Fruit fly (Drosophila melanogaster) whole organism, prepupa: ENCODE measurements around the gene CG11696.

Experiments used
- Blimp-1 ChIP-seq: fragments of 200-800 bp; sonication (Bioruptor generic); optimal IDR thresholded peaks from 3 replicates; lab custom pipeline; 2017; ENCODE audit warnings: missing biosample characterization, missing genetic modification characterization, mild to moderate bottlenecking, moderate library complexity, missing genetic modification reagents
- CG10631 ChIP-seq: fragments of 200-800 bp; sonication (Bioruptor generic); optimal IDR thresholded peaks from 2 replicates; lab custom pipeline; 2016; ENCODE audit warnings: missing biosample characterization, missing genetic modification characterization
- CG11294 ChIP-seq: fragments of 200-800 bp; sonication (Bioruptor generic); IDR thresholded peaks from 2 replicates; pipeline ENCODE4 v1.3.6; 2022; ENCODE audit warnings: missing biosample characterization, missing genetic modification characterization
- CG11762 ChIP-seq: fragments of 200-800 bp; sonication (Bioruptor generic); optimal IDR thresholded peaks from 3 replicates; lab custom pipeline; 2016; ENCODE audit warnings: missing biosample characterization, missing genetic modification characterization; ENCODE audit not compliant: insufficient read depth
- CG11902 ChIP-seq: fragments of 200-800 bp; sonication (Bioruptor generic); optimal IDR thresholded peaks from 3 replicates; lab custom pipeline; 2016; ENCODE audit warnings: missing biosample characterization, missing genetic modification characterization
- CG15336 ChIP-seq: fragments of 200-800 bp; sonication (Bioruptor generic); IDR thresholded peaks from 2 replicates; pipeline ENCODE4 v1.3.6; 2022; ENCODE audit warnings: missing biosample characterization, missing genetic modification characterization
- CG1621 ChIP-seq: fragments of 200-800 bp; sonication (Bioruptor generic); optimal IDR thresholded peaks from 3 replicates; lab custom pipeline; 2018; ENCODE audit warnings: missing biosample characterization, mild to moderate bottlenecking, missing genetic modification characterization
- CG3032 ChIP-seq: fragments of 200-800 bp; optimal IDR thresholded peaks from 2 replicates; lab custom pipeline; 2019; ENCODE audit warnings: missing biosample characterization, mild to moderate bottlenecking, missing genetic modification characterization, moderate library complexity
- CG31627 ChIP-seq: fragments of 200-800 bp; sonication (Bioruptor generic); optimal IDR thresholded peaks from 3 replicates; lab custom pipeline; 2016; ENCODE audit warnings: missing biosample characterization, missing genetic modification characterization
- CG32006 ChIP-seq: fragments of 200-800 bp; sonication (Bioruptor generic); optimal IDR thresholded peaks from 3 replicates; lab custom pipeline; 2017; ENCODE audit warnings: missing biosample characterization, mild to moderate bottlenecking, missing genetic modification characterization
- CG34406 ChIP-seq: fragments of 200-800 bp; sonication (Bioruptor generic); optimal IDR thresholded peaks from 3 replicates; lab custom pipeline; 2016; ENCODE audit warnings: missing biosample characterization, missing genetic modification characterization
- CG4318 ChIP-seq: fragments of 200-800 bp; sonication (Bioruptor generic); optimal IDR thresholded peaks from 3 replicates; lab custom pipeline; 2017; ENCODE audit warnings: missing biosample characterization, mild to moderate bottlenecking, missing genetic modification characterization
- CG6163 ChIP-seq: fragments of 200-800 bp; sonication (Bioruptor generic); IDR thresholded peaks from 3 replicates; pipeline ENCODE4 v1.3.6; 2022; ENCODE audit warnings: missing biosample characterization, missing genetic modification characterization
- CG6276 ChIP-seq: fragments of 200-800 bp; sonication (Bioruptor generic); optimal IDR thresholded peaks from 2 replicates; lab custom pipeline; 2017; ENCODE audit warnings: missing biosample characterization, mild to moderate bottlenecking, missing genetic modification characterization
- CG6792 ChIP-seq: fragments of 200-800 bp; sonication (Bioruptor generic); optimal IDR thresholded peaks from 3 replicates; lab custom pipeline; 2016; ENCODE audit warnings: missing biosample characterization, missing genetic modification characterization
- CG6808 ChIP-seq: fragments of 200-800 bp; sonication (Bioruptor generic); optimal IDR thresholded peaks from 3 replicates; lab custom pipeline; 2017; ENCODE audit warnings: missing biosample characterization, missing genetic modification characterization, mild to moderate bottlenecking, moderate library complexity, missing genetic modification reagents
- CG8119 ChIP-seq: fragments of 200-800 bp; sonication (Bioruptor generic); IDR thresholded peaks from 3 replicates; pipeline ENCODE4 v1.3.6; 2022; ENCODE audit warnings: missing biosample characterization, missing genetic modification characterization
- CG8319 ChIP-seq: fragments of 200-800 bp; sonication (Bioruptor generic); optimal IDR thresholded peaks from 3 replicates; lab custom pipeline; 2016; ENCODE audit warnings: missing biosample characterization, missing genetic modification characterization
- CG8632 ChIP-seq: fragments of 200-800 bp; sonication (Bioruptor generic); optimal IDR thresholded peaks from 3 replicates; lab custom pipeline; 2016; ENCODE audit warnings: missing biosample characterization, missing genetic modification characterization
- CG9139 ChIP-seq: fragments of 200-800 bp; sonication (Bioruptor generic); optimal IDR thresholded peaks from 3 replicates; lab custom pipeline; 2017; ENCODE audit warnings: missing biosample characterization, mild to moderate bottlenecking, missing genetic modification characterization
- Eip75B ChIP-seq: fragments of 200-800 bp; sonication (Bioruptor generic); optimal IDR thresholded peaks from 3 replicates; lab custom pipeline; 2016; ENCODE audit warnings: missing biosample characterization, missing genetic modification characterization
- Eip78C ChIP-seq: fragments of 200-800 bp; sonication (Bioruptor generic); peaks from one replicate; lab custom pipeline; 2016; ENCODE audit warnings: missing biosample characterization, missing genetic modification characterization
- Eip93F ChIP-seq: fragments of 200-800 bp; sonication (Bioruptor generic); optimal IDR thresholded peaks from 2 replicates; lab custom pipeline; 2016; ENCODE audit warnings: missing biosample characterization, mild to moderate bottlenecking, missing genetic modification characterization
- Ets21C ChIP-seq: fragments of 200-800 bp; sonication (Bioruptor generic); optimal IDR thresholded peaks from 3 replicates; lab custom pipeline; 2016; ENCODE audit warnings: missing biosample characterization, missing genetic modification characterization
- Ets96B ChIP-seq: fragments of 200-800 bp; optimal IDR thresholded peaks from 2 replicates; lab custom pipeline; 2019; ENCODE audit warnings: missing biosample characterization, mild to moderate bottlenecking, missing genetic modification characterization, moderate library complexity
- Hr4 ChIP-seq: fragments of 200-800 bp; sonication (Bioruptor generic); optimal IDR thresholded peaks from 3 replicates; lab custom pipeline; 2016; ENCODE audit warnings: missing biosample characterization, missing genetic modification characterization
- Lpt ChIP-seq: fragments of 200-800 bp; sonication (Bioruptor generic); optimal IDR thresholded peaks from 3 replicates; lab custom pipeline; 2016; ENCODE audit warnings: missing biosample characterization, missing genetic modification characterization
- Met ChIP-seq: fragments of 200-800 bp; sonication (Bioruptor generic); optimal IDR thresholded peaks from 3 replicates; lab custom pipeline; 2016; ENCODE audit warnings: missing biosample characterization, missing genetic modification characterization
- OdsH ChIP-seq: fragments of 200-800 bp; sonication (Bioruptor generic); optimal IDR thresholded peaks from 3 replicates; lab custom pipeline; 2016; ENCODE audit warnings: missing biosample characterization, missing genetic modification characterization
- Smox ChIP-seq: fragments of 200-800 bp; sonication (Bioruptor generic); optimal IDR thresholded peaks from 3 replicates; lab custom pipeline; 2016; ENCODE audit warnings: missing biosample characterization, missing genetic modification characterization
- Sox102F ChIP-seq: fragments of 200-800 bp; sonication (Bioruptor generic); optimal IDR thresholded peaks from 2 replicates; lab custom pipeline; 2016; ENCODE audit warnings: missing biosample characterization, mild to moderate bottlenecking, missing genetic modification characterization
- Sox14 ChIP-seq: fragments of 200-800 bp; sonication (Bioruptor generic); optimal IDR thresholded peaks from 3 replicates; lab custom pipeline; 2016; ENCODE audit warnings: missing biosample characterization, missing genetic modification characterization
- Sox15 ChIP-seq: fragments of 200-800 bp; sonication (Bioruptor generic); optimal IDR thresholded peaks from 3 replicates; lab custom pipeline; 2016; ENCODE audit warnings: missing biosample characterization, missing genetic modification characterization
- achi ChIP-seq: fragments of 200-800 bp; sonication (Bioruptor generic); optimal IDR thresholded peaks from 3 replicates; lab custom pipeline; 2016; ENCODE audit warnings: missing biosample characterization, missing genetic modification characterization
- acj6 ChIP-seq: fragments of 200-800 bp; sonication (Bioruptor generic); optimal IDR thresholded peaks from 3 replicates; lab custom pipeline; 2016; ENCODE audit warnings: missing biosample characterization, missing genetic modification characterization
- cyc ChIP-seq: fragments of 200-800 bp; sonication (Bioruptor generic); optimal IDR thresholded peaks from 3 replicates; lab custom pipeline; 2016; ENCODE audit warnings: missing biosample characterization, missing genetic modification characterization
- dsx ChIP-seq: fragments of 200-800 bp; optimal IDR thresholded peaks from 3 replicates; lab custom pipeline; 2019; ENCODE audit warnings: missing biosample characterization, mild to moderate bottlenecking, missing genetic modification characterization, moderate library complexity; ENCODE audit not compliant: poor library complexity, severe bottlenecking
- eg ChIP-seq: fragments of 200-800 bp; sonication (Bioruptor generic); IDR thresholded peaks from 3 replicates; pipeline ENCODE4 v1.3.6; 2022; ENCODE audit warnings: missing biosample characterization, missing genetic modification characterization
- esn ChIP-seq: fragments of 200-800 bp; sonication (Bioruptor generic); optimal IDR thresholded peaks from 2 replicates; lab custom pipeline; 2016; ENCODE audit warnings: missing biosample characterization, mild to moderate bottlenecking, missing genetic modification characterization, moderate library complexity
- fd59A ChIP-seq: fragments of 200-800 bp; sonication (Bioruptor generic); optimal IDR thresholded peaks from 2 replicates; lab custom pipeline; 2017; ENCODE audit warnings: missing biosample characterization, mild to moderate bottlenecking, missing genetic modification characterization, missing genetic modification reagents
- fd85E ChIP-seq: fragments of 200-800 bp; sonication (Bioruptor generic); optimal IDR thresholded peaks from 3 replicates; lab custom pipeline; 2016; ENCODE audit warnings: missing biosample characterization, missing genetic modification characterization
- fkh ChIP-seq: fragments of 200-800 bp; sonication (Bioruptor generic); optimal IDR thresholded peaks from 3 replicates; lab custom pipeline; 2017; ENCODE audit warnings: missing biosample characterization, mild to moderate bottlenecking, missing genetic modification characterization, moderate library complexity
- pdm3 ChIP-seq: fragments of 200-800 bp; sonication (Bioruptor generic); optimal IDR thresholded peaks from 3 replicates; lab custom pipeline; 2016; ENCODE audit warnings: missing biosample characterization, missing genetic modification characterization
- salr ChIP-seq, 2 experiments: fragments of 200-800 bp; sonication (Bioruptor generic); optimal IDR thresholded peaks; 3 replicates each; lab custom pipeline; 2016 to 2018; ENCODE audit warnings: missing biosample characterization in 2 of 2, missing genetic modification characterization in 2 of 2, mild to moderate bottlenecking in 1 of 2
- spab ChIP-seq: fragments of 200-800 bp; sonication (Bioruptor generic); optimal IDR thresholded peaks from 2 replicates; lab custom pipeline; 2017; ENCODE audit warnings: missing biosample characterization, mild to moderate bottlenecking, missing genetic modification characterization, missing genetic modification reagents
- svp ChIP-seq: fragments of 200-800 bp; sonication (Bioruptor generic); peaks from one replicate; lab custom pipeline; 2016; ENCODE audit warnings: missing biosample characterization, missing genetic modification characterization
- topi ChIP-seq: fragments of 200-800 bp; sonication (Bioruptor generic); optimal IDR thresholded peaks from 3 replicates; lab custom pipeline; 2016; ENCODE audit warnings: missing biosample characterization, missing genetic modification characterization
- vri ChIP-seq: fragments of 200-800 bp; sonication (Bioruptor generic); optimal IDR thresholded peaks from 3 replicates; lab custom pipeline; 2016; ENCODE audit warnings: missing biosample characterization, mild to moderate bottlenecking, missing genetic modification characterization

The CG11696 gene

dm6 chrX:11550078-11550477, 23.5 kb upstream of the CG11696 start (continued):
- TF ChIP-seq spab (GFP tag; lab: Kevin White, UChicago) (no peak), CG6808 (GFP tag; lab: Kevin White, UChicago) (no peak), CG6276 (GFP tag; lab: Kevin White, UChicago) (no peak), esn (peak; percentile 61), Sox14 (peak; percentile 37), salr (GFP tag; optimal IDR thresholded peaks at IDR 0.05; lab: Kevin White, UChicago) (no peak), fkh (no peak), achi (GFP tag; lab: Kevin White, UChicago) (peak; percentile 57), CG31627 (GFP tag; lab: Kevin White, UChicago) (peak; percentile 50), CG34406 (GFP tag; lab: Kevin White, UChicago) (no peak), CG6792 (peak; percentile 38), Met (GFP tag; lab: Kevin White, UChicago) (peak; percentile 60), cyc (GFP tag; lab: Kevin White, UChicago) (peak; percentile 53), CG6163 (no peak), CG10631 (GFP tag; lab: Kevin White, UChicago) (peak; percentile 40), CG8319 (GFP tag; lab: Kevin White, UChicago) (no peak), CG15336 (peak; percentile 34; the same call in 1 of the 2 replicates), CG11762 (GFP tag; lab: Kevin White, UChicago) (no peak), Smox (GFP tag; lab: Kevin White, UChicago) (peak; percentile 56), CG9139 (GFP tag; lab: Kevin White, UChicago) (no peak), Eip75B (peak; percentile 23), eg (GFP tag; lab: Robert Waterston, UW) (no peak)

dm6 chrX:11555070-11555469, 18.5 kb upstream of the CG11696 start:
- peak; percentile 31 for TF ChIP-seq pdm3 (GFP tag; lab: Kevin White, UChicago)
- TF ChIP-seq CG31627 (GFP tag; lab: Kevin White, UChicago) = no peak
- peak; percentile 67 for TF ChIP-seq Eip78C (GFP tag; lab: Kevin White, UChicago)
- TF ChIP-seq fd85E (GFP tag; lab: Kevin White, UChicago) = no peak
- TF ChIP-seq vri (GFP tag; lab: Kevin White, UChicago) = no peak
- TF ChIP-seq Sox102F = peak; percentile 20
- TF ChIP-seq CG11902 = no peak
- TF ChIP-seq CG4318 (GFP tag; lab: Kevin White, UChicago) = no peak
- no peak; the same call in 2 of the 3 replicates for TF ChIP-seq eg (GFP tag; lab: Robert Waterston, UW)
- TF ChIP-seq svp (GFP tag; lab: Kevin White, UChicago) = no peak
- TF ChIP-seq Smox (GFP tag; lab: Kevin White, UChicago) = peak; percentile 17
- TF ChIP-seq CG11294 = no peak
- no peak for TF ChIP-seq achi (GFP tag; lab: Kevin White, UChicago)
- TF ChIP-seq CG3032 = no peak
- no peak for TF ChIP-seq CG11762 (GFP tag; lab: Kevin White, UChicago)
- TF ChIP-seq Eip75B = no peak
- TF ChIP-seq CG10631 (GFP tag; lab: Kevin White, UChicago) = no peak
- no peak for TF ChIP-seq CG6792
- no peak for TF ChIP-seq acj6 (GFP tag; lab: Kevin White, UChicago)
- no peak for TF ChIP-seq CG34406 (GFP tag; lab: Kevin White, UChicago)
- TF ChIP-seq CG6163 = peak; percentile 6; the same call in 1 of the 3 replicates
- TF ChIP-seq CG1621 = no peak
- TF ChIP-seq CG6276 (GFP tag; lab: Kevin White, UChicago) = peak; percentile 38
- peak; percentile 31; the same call in 2 of the 3 replicates for TF ChIP-seq CG8119
- TF ChIP-seq Eip93F (GFP tag; lab: Kevin White, UChicago) = no peak
- peak; percentile 39 for TF ChIP-seq esn
- no peak for TF ChIP-seq Hr4 (GFP tag; lab: Kevin White, UChicago)
- peak; percentile 5 for TF ChIP-seq OdsH (GFP tag; lab: Kevin White, UChicago)
- TF ChIP-seq CG6808 (GFP tag; lab: Kevin White, UChicago) = no peak
- no peak for TF ChIP-seq Lpt (GFP tag; lab: Kevin White, UChicago)
- TF ChIP-seq CG9139 (GFP tag; lab: Kevin White, UChicago) = no peak
- no peak for TF ChIP-seq CG8632 (GFP tag; lab: Kevin White, UChicago)
- no peak for TF ChIP-seq Sox15 (GFP tag; lab: Kevin White, UChicago)
- TF ChIP-seq topi (GFP tag; lab: Kevin White, UChicago) = no peak
- no peak for TF ChIP-seq Ets21C (GFP tag; lab: Kevin White, UChicago)
- no peak for TF ChIP-seq spab (GFP tag; lab: Kevin White, UChicago)
- TF ChIP-seq dsx = no peak
- TF ChIP-seq Ets96B (tag; lab: Kevin White, UChicago) = peak; percentile 15
- no peak for TF ChIP-seq Blimp-1 (GFP tag; lab: Kevin White, UChicago)
- no peak for TF ChIP-seq CG32006 (GFP tag; lab: Kevin White, UChicago)
- TF ChIP-seq fd59A = no peak
